Fruit fly (Drosophila melanogaster): ENCODE measurements around the gene Rab1.

Gene Rab1

DNA sequence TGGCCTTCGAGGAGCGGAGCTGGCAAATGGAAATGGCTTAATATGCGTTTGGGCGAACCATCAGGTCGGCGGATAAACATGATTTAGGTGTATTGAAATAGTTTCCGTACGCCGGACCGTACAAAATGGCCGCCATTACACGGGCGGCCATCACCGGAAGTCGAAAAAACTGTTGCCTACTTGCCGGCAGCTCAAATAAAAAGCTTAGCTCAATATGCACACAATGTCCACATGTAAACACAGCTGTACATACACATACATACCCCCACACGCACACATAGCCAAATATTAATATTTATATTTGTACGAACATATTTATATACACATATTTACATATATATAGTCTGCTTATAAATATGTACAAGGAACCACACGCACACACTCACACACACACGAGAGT, 5.7 kb downstream of the Rab1 start (continued):
- TF ChIP-seq ftz-f1 (GFP tag; optimal IDR thresholded peaks at IDR 0.05) (no peak), Opbp (GFP tag; IDR thresholded peaks at IDR 0.05; ENCODE audit: partially characterized antibody) (no peak), CG15479 (GFP tag; optimal IDR thresholded peaks at IDR 0.05) (no peak), Lim3 (GFP tag; IDR thresholded peaks at IDR 0.05) (no peak), CG13123 (GFP tag; optimal IDR thresholded peaks at IDR 0.05) (no peak), CG31224 (GFP tag; IDR thresholded peaks at IDR 0.05) (no peak), Sin3A (optimal IDR thresholded peaks at IDR 0.05) (no peak), chinmo (GFP tag; IDR thresholded peaks at IDR 0.05; ENCODE audit: partially characterized antibody) (no peak), D (optimal IDR thresholded peaks at IDR 0.05) (no peak), D (GFP tag; optimal IDR thresholded peaks at IDR 0.05) (no peak), CG10654 (GFP tag; optimal IDR thresholded peaks at IDR 0.05) (no peak), sd (tag; optimal IDR thresholded peaks at IDR 0.05) (no peak), HLH3B (GFP tag; IDR thresholded peaks at IDR 0.05) (peak; percentile 51; the same call in 1 of the 2 replicates), fru (optimal IDR thresholded peaks at IDR 0.05) (no peak), CG9932 (GFP tag; IDR thresholded peaks at IDR 0.05) (no peak), CG8944 (GFP tag; optimal IDR thresholded peaks at IDR 0.05) (no peak), CG11247 (GFP tag; IDR thresholded peaks at IDR 0.05) (peak; percentile 47), gem (tag; optimal IDR thresholded peaks at IDR 0.05) (peak; percentile 35), CrebB (tag; optimal IDR thresholded peaks at IDR 0.05) (no peak), wdn (GFP tag; IDR thresholded peaks at IDR 0.05) (0 out of 2 replicates have a peak, but pooled peaks have one; percentile 15), az2 (GFP tag; optimal IDR thresholded peaks at IDR 0.05) (no peak), CG4360 (GFP tag; IDR thresholded peaks at IDR 0.05) (peak; percentile 28; the same call in 1 of the 2 replicates), bsh (GFP tag; optimal IDR thresholded peaks at IDR 0.05) (peak in 1 of 2 experiments; percentile 57), CG18619 (GFP tag; optimal IDR thresholded peaks at IDR 0.05) (peak; percentile 36), CG8478 (optimal IDR thresholded peaks at IDR 0.05) (no peak), scrt (GFP tag; optimal IDR thresholded peaks at IDR 0.05) (peak; percentile 15), CG33213 (GFP tag; optimal IDR thresholded peaks at IDR 0.05) (no peak), CG33557 (GFP tag; optimal IDR thresholded peaks at IDR 0.05) (peak; percentile 27), zfh1 (GFP tag; IDR thresholded peaks at IDR 0.05) (peak; percentile 53; the same call in 2 of the 3 replicates), CG8290 (GFP tag; optimal IDR thresholded peaks at IDR 0.05) (no peak), CG8290 (tag; optimal IDR thresholded peaks at IDR 0.05) (peak; percentile 41 to 42), CG5245 (GFP tag; optimal IDR thresholded peaks at IDR 0.05) (no peak), Chrac-16 (GFP tag; optimal IDR thresholded peaks at IDR 0.05) (no peak), klu (GFP tag; IDR thresholded peaks at IDR 0.05) (no peak), Hand (GFP tag; optimal IDR thresholded peaks at IDR 0.05) (no peak), Doc2 (GFP tag; IDR thresholded peaks at IDR 0.05) (no peak), CG7839 (tag; optimal IDR thresholded peaks at IDR 0.05) (peak; percentile 28), HmgD (GFP tag; optimal IDR thresholded peaks at IDR 0.05) (no peak), gt (GFP tag; IDR thresholded peaks at IDR 0.05) (no peak), CG2712 (tag; optimal IDR thresholded peaks at IDR 0.05) (peak; percentile 4), row (GFP tag; IDR thresholded peaks at IDR 0.05) (no peak), disco-r (GFP tag; optimal IDR thresholded peaks at IDR 0.05) (no peak), Ets97D (GFP tag; optimal IDR thresholded peaks at IDR 0.05) (peak; percentile 90), onecut (GFP tag; IDR thresholded peaks at IDR 0.05) (peak; percentile 47), Meics (GFP tag; optimal IDR thresholded peaks at IDR 0.05) (peak; percentile 43), CG15696 (tag; optimal IDR thresholded peaks at IDR 0.05) (no peak)

Measured in whole organism, embryonic.